Worm (Caenorhabditis elegans): ENCODE data around the gene abt-4.
A peak's percentile ranks its signal among the peaks of the same experiment; 100 is the strongest.

Gene abt-4

DNA sequence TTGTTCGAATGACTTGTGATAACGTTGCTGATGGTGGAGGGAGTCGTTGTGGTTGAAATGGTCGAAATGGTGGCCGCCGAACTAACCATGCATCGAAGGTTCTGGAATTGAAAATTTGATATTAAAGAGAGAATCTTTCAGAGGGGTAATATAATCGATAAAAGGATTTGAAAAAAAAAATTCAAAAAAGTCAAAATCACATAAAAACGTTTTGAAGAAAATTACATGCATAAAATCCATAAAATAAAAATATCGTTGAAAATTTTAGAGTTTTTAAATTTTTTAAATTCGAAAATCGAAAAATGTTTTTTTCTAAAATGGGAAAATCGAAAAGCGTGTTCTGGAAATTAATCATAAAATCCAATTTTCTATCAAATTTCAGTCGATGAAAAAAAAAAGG lies 48.9 kb downstream of the abt-4 start, which contains the start of gene npr-5:
TSS of gene npr-5 (minus strand) at position 101 of the 400 bp plus-strand sequence.
- TF ChIP-seq ZK546.5 (tag; optimal IDR thresholded peaks at IDR 0.05) (no peak), ceh-82 (tag; optimal IDR thresholded peaks at IDR 0.05) (no peak), elt-3 (tag; optimal IDR thresholded peaks at IDR 0.05) (no peak), snpc-4 (tag; optimal IDR thresholded peaks at IDR 0.05) (no peak), nhr-12 (tag; optimal IDR thresholded peaks at IDR 0.05) (no peak), nhr-237 (tag; optimal IDR thresholded peaks at IDR 0.05) (no peak), nhr-77 (tag; optimal IDR thresholded peaks at IDR 0.05) (no peak), nhr-11 (tag; optimal IDR thresholded peaks at IDR 0.05) (no peak), nhr-23 (tag; optimal IDR thresholded peaks at IDR 0.05) (no peak), tbx-2 (tag; optimal IDR thresholded peaks at IDR 0.05) (no peak), lsy-12 (tag; optimal IDR thresholded peaks at IDR 0.05) (no peak), ztf-4 (tag; optimal IDR thresholded peaks at IDR 0.05) (no peak), jun-1 (tag; optimal IDR thresholded peaks at IDR 0.05) (no peak), elt-2 (tag; optimal IDR thresholded peaks at IDR 0.05) (no peak), daf-12 (tag; optimal IDR thresholded peaks at IDR 0.05) (no peak), nhr-43 (tag; optimal IDR thresholded peaks at IDR 0.05; ENCODE audit: poor library complexity, severe bottlenecking) (no peak)

- no peak for TF ChIP-seq ceh-82 (tag; optimal IDR thresholded peaks at IDR 0.05)
- no peak for TF ChIP-seq lsy-12 (tag; optimal IDR thresholded peaks at IDR 0.05)
- peak; percentile 83 for TF ChIP-seq unc-62 (GFP tag; optimal IDR thresholded peaks at IDR 0.05)
- TF ChIP-seq lin-39 (tag; optimal IDR thresholded peaks at IDR 0.05), result no peak
- TF ChIP-seq nfya-1 (tag; optimal IDR thresholded peaks at IDR 0.05; ENCODE audit: insufficient read depth), result peak; percentile 48
- TF ChIP-seq ceh-9 (tag; optimal IDR thresholded peaks at IDR 0.05), result no peak
- TF ChIP-seq egl-5 (tag; optimal IDR thresholded peaks at IDR 0.05), result peak; percentile 70
- TF ChIP-seq nhr-237 (tag; optimal IDR thresholded peaks at IDR 0.05), result no peak
Measured at ce11 chrV:281111-281510, 49.4 kb downstream of the abt-4 start.
